Fruit fly (Drosophila melanogaster) whole organism: ENCODE data around the gene Pka-R1.

Experiments
- CG8478 ChIP-seq: fragments of >200 bp; optimal IDR thresholded peaks from 2 replicates; lab custom pipeline; 2018; ENCODE audit warnings: inconsistent platforms
- Dll ChIP-seq: fragments of >200 bp; optimal IDR thresholded peaks from 2 replicates; lab custom pipeline; 2017
- EcR ChIP-seq, 2 experiments: fragments of >200 bp; optimal IDR thresholded peaks; 2 replicates each; lab custom pipeline; 2017; ENCODE audit warnings: missing biosample characterization in 2 of 2, missing genetic modification characterization in 2 of 2, missing genetic modification reagents in 2 of 2
- pan ChIP-seq: fragments of >200 bp; optimal IDR thresholded peaks from 2 replicates; lab custom pipeline; 2017
- psq ChIP-seq: fragments of >200 bp; optimal IDR thresholded peaks from 2 replicates; lab custom pipeline; 2017
- usp ChIP-seq: fragments of >200 bp; optimal IDR thresholded peaks from 2 replicates; lab custom pipeline; 2017; ENCODE audit warnings: missing biosample characterization, missing genetic modification characterization, mixed read lengths

Pka-R1 gene

dm6 chr3L:20785742-20786427 lies 30.0 kb upstream of the Pka-R1 start, which contains the start of gene Pcif1:
Gene Pcif1 (minus strand): TSS chr3L:20786197.
- TF ChIP-seq usp (GFP tag; lab: Kevin White, UChicago) (no peak), EcR (GFP tag; optimal IDR thresholded peaks at IDR 0.05; lab: Kevin White, UChicago) (no peak), CG8478 (no peak), psq (lab: Kevin White, UChicago) (no peak), Dll (lab: Kevin White, UChicago) (no peak), pan (lab: Kevin White, UChicago) (no peak)

- TF ChIP-seq pan (lab: Kevin White, UChicago) (no peak), psq (lab: Kevin White, UChicago) (no peak), Dll (lab: Kevin White, UChicago) (no peak), EcR (GFP tag; optimal IDR thresholded peaks at IDR 0.05; lab: Kevin White, UChicago) (no peak), usp (GFP tag; lab: Kevin White, UChicago) (no peak), CG8478 (no peak)
Measured at dm6 chr3L:20787835-20788380, 28.0 kb upstream of the Pka-R1 start, which contains the start of gene CG11396. Gene CG11396 (minus strand): TSS chr3L:20788137.

dm6 chr3L:20789299-20789698 lies 26.6 kb upstream of the Pka-R1 start:
- no peak for TF ChIP-seq EcR (GFP tag; optimal IDR thresholded peaks at IDR 0.05; lab: Kevin White, UChicago)
- TF ChIP-seq CG8478: no peak
- no peak for TF ChIP-seq Dll (lab: Kevin White, UChicago)
- no peak for TF ChIP-seq psq (lab: Kevin White, UChicago)

dm6 chr3L:20792693-20793092 lies 23.2 kb upstream of the Pka-R1 start, which contains the start of gene Six4:
Gene Six4 (minus strand): TSS chr3L:20792777.
- TF ChIP-seq Dll (lab: Kevin White, UChicago): no peak
- no peak for TF ChIP-seq EcR (GFP tag; optimal IDR thresholded peaks at IDR 0.05; lab: Kevin White, UChicago)
- no peak for TF ChIP-seq usp (GFP tag; lab: Kevin White, UChicago)
- TF ChIP-seq pan (lab: Kevin White, UChicago): no peak
- no peak for TF ChIP-seq CG8478
- TF ChIP-seq psq (lab: Kevin White, UChicago): no peak

dm6 chr3L:20796757-20797156 lies 19.2 kb upstream of the Pka-R1 start:
- no peak for TF ChIP-seq pan (lab: Kevin White, UChicago)
- TF ChIP-seq CG8478: no peak
- no peak for TF ChIP-seq Dll (lab: Kevin White, UChicago)
- no peak for TF ChIP-seq psq (lab: Kevin White, UChicago)
- TF ChIP-seq usp (GFP tag; lab: Kevin White, UChicago): no peak
- TF ChIP-seq EcR (GFP tag; optimal IDR thresholded peaks at IDR 0.05; lab: Kevin White, UChicago): no peak

- TF ChIP-seq Dll (lab: Kevin White, UChicago) (no peak), psq (lab: Kevin White, UChicago) (no peak), pan (lab: Kevin White, UChicago) (no peak), usp (GFP tag; lab: Kevin White, UChicago) (no peak), CG8478 (no peak), EcR (GFP tag; optimal IDR thresholded peaks at IDR 0.05; lab: Kevin White, UChicago) (no peak)
Measured at dm6 chr3L:20797379-20797778, 18.5 kb upstream of the Pka-R1 start.

- TF ChIP-seq psq (lab: Kevin White, UChicago) (no peak), Dll (lab: Kevin White, UChicago) (no peak), pan (lab: Kevin White, UChicago) (no peak), CG8478 (no peak), EcR (GFP tag; optimal IDR thresholded peaks at IDR 0.05; lab: Kevin White, UChicago) (no peak), usp (GFP tag; lab: Kevin White, UChicago) (no peak)
Measured at dm6 chr3L:20798325-20798846, 17.5 kb upstream of the Pka-R1 start, which contains the start of the genes CG3698 and tzn. Gene CG3698 (minus strand): TSS chr3L:20798375. Gene tzn (plus strand): TSS chr3L:20798645.

dm6 chr3L:20800208-20800607 lies 15.7 kb upstream of the Pka-R1 start, which contains the start of gene Spc105R:
Gene Spc105R (plus strand): TSS chr3L:20800410.
- TF ChIP-seq CG8478 (no peak), EcR (GFP tag; optimal IDR thresholded peaks at IDR 0.05; lab: Kevin White, UChicago) (no peak), pan (lab: Kevin White, UChicago) (no peak), psq (lab: Kevin White, UChicago) (no peak), Dll (lab: Kevin White, UChicago) (no peak), usp (GFP tag; lab: Kevin White, UChicago) (no peak)

- TF ChIP-seq psq (lab: Kevin White, UChicago) (no peak), pan (lab: Kevin White, UChicago) (no peak), EcR (GFP tag; optimal IDR thresholded peaks at IDR 0.05; lab: Kevin White, UChicago) (no peak), usp (GFP tag; lab: Kevin White, UChicago) (no peak), CG8478 (no peak), Dll (lab: Kevin White, UChicago) (no peak)
Measured at dm6 chr3L:20809088-20809999, 6.6 kb upstream of the Pka-R1 start, which contains the start of the genes CG3634 and HIPP1. Gene CG3634 (minus strand): TSS chr3L:20809272. Gene HIPP1 (plus strand): TSS chr3L:20809669.

- TF ChIP-seq usp (GFP tag; lab: Kevin White, UChicago) (no peak), psq (lab: Kevin White, UChicago) (no peak), pan (lab: Kevin White, UChicago) (no peak), EcR (GFP tag; optimal IDR thresholded peaks at IDR 0.05; lab: Kevin White, UChicago) (no peak), Dll (lab: Kevin White, UChicago) (no peak), CG8478 (no peak)
Measured at dm6 chr3L:20817927-20818326, 2.0 kb downstream of the Pka-R1 start, which contains the start of gene Mst77F. Gene Mst77F (minus strand): TSS chr3L:20818027.
